Fruit fly (Drosophila melanogaster): ENCODE results near the gene CG7970.

CG7970 gene

dm6 chr3L:1688569-1688968, 36.0 kb downstream of the CG7970 start (continued):
- TF ChIP-seq Blimp-1 (GFP tag; optimal IDR thresholded peaks at IDR 0.05), result no peak
- no peak for TF ChIP-seq CG9139 (GFP tag; optimal IDR thresholded peaks at IDR 0.05)
- no peak for TF ChIP-seq fkh (GFP tag; optimal IDR thresholded peaks at IDR 0.05)
- TF ChIP-seq CG31627 (GFP tag; optimal IDR thresholded peaks at IDR 0.05), result no peak
- no peak for TF ChIP-seq esn (GFP tag; optimal IDR thresholded peaks at IDR 0.05)

dm6 chr3L:1690727-1691413, 38.3 kb downstream of the CG7970 start:
- TF ChIP-seq Eip78C (GFP tag) (peak; percentile 93), Hr38 (GFP tag; optimal IDR thresholded peaks at IDR 0.05) (no peak), CG8319 (GFP tag; optimal IDR thresholded peaks at IDR 0.05) (peak; percentile 60), Sox15 (GFP tag; optimal IDR thresholded peaks at IDR 0.05) (peak; percentile 46), dsx (GFP tag; optimal IDR thresholded peaks at IDR 0.05; ENCODE audit: poor library complexity, severe bottlenecking) (peak; percentile 75), acj6 (GFP tag; optimal IDR thresholded peaks at IDR 0.05) (peak; percentile 78), pdm3 (GFP tag; optimal IDR thresholded peaks at IDR 0.05) (peak; percentile 66), fd59A (GFP tag; optimal IDR thresholded peaks at IDR 0.05) (peak; percentile 67), Eip93F (GFP tag; optimal IDR thresholded peaks at IDR 0.05) (no peak), Hr4 (GFP tag; optimal IDR thresholded peaks at IDR 0.05) (peak; percentile 80), esn (GFP tag; optimal IDR thresholded peaks at IDR 0.05) (peak; percentile 64), spab (GFP tag; optimal IDR thresholded peaks at IDR 0.05) (peak; percentile 81), lz (GFP tag; optimal IDR thresholded peaks at IDR 0.05) (peak; percentile 52), topi (GFP tag; optimal IDR thresholded peaks at IDR 0.05) (peak; percentile 72), OdsH (GFP tag; optimal IDR thresholded peaks at IDR 0.05) (peak; percentile 76), CG15336 (GFP tag; IDR thresholded peaks at IDR 0.05) (peak; percentile 75), Sox102F (GFP tag; optimal IDR thresholded peaks at IDR 0.05) (peak; percentile 27), achi (GFP tag; optimal IDR thresholded peaks at IDR 0.05) (peak; percentile 78), svp (GFP tag) (peak; percentile 78), CG1621 (tag; optimal IDR thresholded peaks at IDR 0.05) (peak; percentile 51), dac (GFP tag; optimal IDR thresholded peaks at IDR 0.05) (peak; percentile 18), Gug (GFP tag; IDR thresholded peaks at IDR 0.05) (peak; percentile 72), Ets96B (tag; optimal IDR thresholded peaks at IDR 0.05) (peak; percentile 81), CG11294 (GFP tag; IDR thresholded peaks at IDR 0.05) (peak; percentile 45; the same call in 1 of the 2 replicates), fkh (GFP tag; optimal IDR thresholded peaks at IDR 0.05) (peak; percentile 80), CG11902 (GFP tag; optimal IDR thresholded peaks at IDR 0.05) (peak; percentile 67), CG3919 (GFP tag; optimal IDR thresholded peaks at IDR 0.05) (peak; percentile 87), CG6276 (GFP tag; optimal IDR thresholded peaks at IDR 0.05) (peak; percentile 73), CG31627 (GFP tag; optimal IDR thresholded peaks at IDR 0.05) (peak; percentile 61), CG8632 (GFP tag; optimal IDR thresholded peaks at IDR 0.05) (peak; percentile 48), salr (GFP tag; optimal IDR thresholded peaks at IDR 0.05) (peak; percentile 55 to 73), CG8119 (GFP tag; IDR thresholded peaks at IDR 0.05) (peak; percentile 75), fd85E (GFP tag; optimal IDR thresholded peaks at IDR 0.05) (peak; percentile 23), ss (GFP tag; optimal IDR thresholded peaks at IDR 0.05) (peak; percentile 77 to 83), CG11762 (GFP tag; optimal IDR thresholded peaks at IDR 0.05; ENCODE audit: insufficient read depth) (peak; percentile 68), CG6163 (GFP tag; IDR thresholded peaks at IDR 0.05) (peak; percentile 88), Sox14 (GFP tag; optimal IDR thresholded peaks at IDR 0.05) (peak; percentile 75), CG10631 (GFP tag; optimal IDR thresholded peaks at IDR 0.05) (peak; percentile 77), Hr39 (GFP tag; optimal IDR thresholded peaks at IDR 0.05) (peak; percentile 66), CG10669 (GFP tag; optimal IDR thresholded peaks at IDR 0.05) (peak; percentile 81), cyc (GFP tag; optimal IDR thresholded peaks at IDR 0.05) (peak; percentile 78), Blimp-1 (GFP tag; optimal IDR thresholded peaks at IDR 0.05) (peak; percentile 20), CG6792 (GFP tag; optimal IDR thresholded peaks at IDR 0.05) (peak; percentile 59), CG34406 (GFP tag; optimal IDR thresholded peaks at IDR 0.05) (peak; percentile 51), eg (GFP tag; IDR thresholded peaks at IDR 0.05) (peak; percentile 85), CG4318 (GFP tag; optimal IDR thresholded peaks at IDR 0.05) (peak; percentile 64), Smox (GFP tag; optimal IDR thresholded peaks at IDR 0.05) (peak; percentile 44)

Data from whole organism, prepupa.